Fruit fly (Drosophila melanogaster) whole organism, embryonic: ENCODE results near the gene p24-1.

Experiments used
- Abd-B ChIP-seq: fragments of 200-800 bp; sonication (Bioruptor generic); optimal IDR thresholded peaks from 2 replicates; lab custom pipeline; 2018; ENCODE audit warnings: missing biosample characterization, mild to moderate bottlenecking, missing genetic modification characterization, moderate library complexity
- Atf3 ChIP-seq: fragments of 200-800 bp; sonication (Bioruptor generic); optimal IDR thresholded peaks from 3 replicates; lab custom pipeline; 2016; ENCODE audit warnings: missing biosample characterization, missing genetic modification characterization
- CG13775 ChIP-seq: fragments of 200-800 bp; sonication (Bioruptor generic); optimal IDR thresholded peaks from 3 replicates; lab custom pipeline; 2017; ENCODE audit warnings: missing biosample characterization, mild to moderate bottlenecking, missing genetic modification characterization
- CG13894 ChIP-seq: fragments of 200-800 bp; sonication (Bioruptor generic); optimal IDR thresholded peaks from 3 replicates; lab custom pipeline; 2018; ENCODE audit warnings: missing biosample characterization, mild to moderate bottlenecking, missing genetic modification characterization, moderate library complexity
- CG14014 ChIP-seq: fragments of 200-800 bp; sonication (Bioruptor generic); IDR thresholded peaks from 2 replicates; pipeline ENCODE4 v1.3.6; 2022; ENCODE audit warnings: missing biosample characterization, missing genetic modification characterization
- CG14441 ChIP-seq: fragments of 200-800 bp; sonication (Bioruptor generic); IDR thresholded peaks from 2 replicates; pipeline ENCODE4 v1.3.6; 2022; ENCODE audit warnings: missing biosample characterization, missing genetic modification characterization
- CG17568 ChIP-seq: fragments of 200-800 bp; sonication (Bioruptor generic); optimal IDR thresholded peaks from 2 replicates; lab custom pipeline; 2018; ENCODE audit warnings: missing biosample characterization, mild to moderate bottlenecking, missing genetic modification characterization, moderate library complexity
- CG17912 ChIP-seq: fragments of 200-800 bp; sonication (Bioruptor generic); optimal IDR thresholded peaks from 2 replicates; lab custom pipeline; 2018; ENCODE audit warnings: missing biosample characterization, mild to moderate bottlenecking, missing genetic modification characterization
- CG1792 ChIP-seq: fragments of 200-800 bp; sonication (Bioruptor generic); optimal IDR thresholded peaks from 2 replicates; lab custom pipeline; 2016; ENCODE audit warnings: missing biosample characterization, missing genetic modification characterization
- CG18011 ChIP-seq: fragments of 200-800 bp; sonication (Bioruptor generic); optimal IDR thresholded peaks from 2 replicates; lab custom pipeline; 2017; ENCODE audit warnings: missing biosample characterization, missing genetic modification characterization, mild to moderate bottlenecking, moderate library complexity, missing genotype
- CG18262 ChIP-seq: fragments of 200-800 bp; optimal IDR thresholded peaks from 3 replicates; lab custom pipeline; 2019; ENCODE audit warnings: missing biosample characterization, mild to moderate bottlenecking, missing genetic modification characterization, moderate library complexity
- CG18599 ChIP-seq: fragments of 200-800 bp; sonication (Bioruptor generic); optimal IDR thresholded peaks from 3 replicates; lab custom pipeline; 2017; ENCODE audit warnings: missing biosample characterization, missing genetic modification characterization, mild to moderate bottlenecking, moderate library complexity, missing genetic modification reagents
- CG2889 ChIP-seq: fragments of 200-800 bp; sonication (Bioruptor generic); IDR thresholded peaks from 3 replicates; pipeline ENCODE4 v1.3.6; 2022; ENCODE audit warnings: missing biosample characterization, missing genetic modification characterization
- CG4730 ChIP-seq: fragments of 200-800 bp; sonication (Bioruptor generic); IDR thresholded peaks from 2 replicates; pipeline ENCODE4 v1.3.6; 2022; ENCODE audit warnings: missing biosample characterization, missing genetic modification characterization
- CG5180 ChIP-seq: fragments of 200-800 bp; sonication (Bioruptor generic); optimal IDR thresholded peaks from 3 replicates; lab custom pipeline; 2017; ENCODE audit warnings: missing biosample characterization, missing genetic modification characterization, mild to moderate bottlenecking, moderate library complexity, missing genetic modification reagents
- CG6854 ChIP-seq: fragments of 200-800 bp; sonication (Bioruptor generic); optimal IDR thresholded peaks from 3 replicates; lab custom pipeline; 2017; ENCODE audit warnings: missing biosample characterization, mild to moderate bottlenecking, missing genetic modification characterization
- CG7786 ChIP-seq: fragments of 200-800 bp; sonication (Bioruptor generic); optimal IDR thresholded peaks from 2 replicates; lab custom pipeline; 2016; ENCODE audit warnings: missing biosample characterization, missing genetic modification characterization
- CG7839 ChIP-seq: fragments of 200-800 bp; sonication (Bioruptor generic); optimal IDR thresholded peaks from 3 replicates; lab custom pipeline; 2018; ENCODE audit warnings: missing biosample characterization, mild to moderate bottlenecking, missing genetic modification characterization, moderate library complexity
- CG7928 ChIP-seq: fragments of 200-800 bp; sonication (Bioruptor generic); optimal IDR thresholded peaks from 2 replicates; lab custom pipeline; 2017; ENCODE audit warnings: missing biosample characterization, mild to moderate bottlenecking, missing genetic modification characterization
- CrebB ChIP-seq: fragments of 200-800 bp; sonication (Bioruptor generic); optimal IDR thresholded peaks from 3 replicates; lab custom pipeline; 2018; ENCODE audit warnings: missing biosample characterization, mild to moderate bottlenecking, missing genetic modification characterization
- Dfd ChIP-seq, 2 experiments: fragments of >200 bp; optimal IDR thresholded peaks; 2 replicates each; lab custom pipeline; 2017; ENCODE audit warnings: missing biosample characterization in 2 of 2, missing genetic modification characterization in 2 of 2
- Doc2 ChIP-seq: fragments of 200-800 bp; sonication (Bioruptor generic); IDR thresholded peaks from 2 replicates; pipeline ENCODE4 v1.3.6; 2022; ENCODE audit warnings: missing biosample characterization, missing genetic modification characterization
- Dref ChIP-seq: fragments of 200-800 bp; sonication (Bioruptor generic); IDR thresholded peaks from 2 replicates; pipeline ENCODE4 v1.3.6; 2022; ENCODE audit warnings: missing biosample characterization, missing genetic modification characterization
- ERR ChIP-seq: fragments of 200-800 bp; sonication (Bioruptor generic); optimal IDR thresholded peaks from 2 replicates; lab custom pipeline; 2016; ENCODE audit warnings: missing biosample characterization, missing genetic modification characterization
- Elba2 ChIP-seq: fragments of 200-800 bp; sonication (Bioruptor generic); optimal IDR thresholded peaks from 3 replicates; lab custom pipeline; 2016; ENCODE audit warnings: missing biosample characterization, missing genetic modification characterization
- HLH54F ChIP-seq: fragments of 200-800 bp; sonication (Bioruptor generic); optimal IDR thresholded peaks from 3 replicates; lab custom pipeline; 2016; ENCODE audit warnings: missing biosample characterization, missing genetic modification characterization
- HmgZ ChIP-seq: fragments of 200-800 bp; sonication (Bioruptor generic); optimal IDR thresholded peaks from 2 replicates; lab custom pipeline; 2018; ENCODE audit warnings: missing biosample characterization, mild to moderate bottlenecking, missing genetic modification characterization
- Kr ChIP-seq: fragments of 200-800 bp; sonication (Bioruptor generic); optimal IDR thresholded peaks from 2 replicates; lab custom pipeline; 2017; ENCODE audit warnings: missing biosample characterization, mild to moderate bottlenecking, missing genetic modification characterization
- Lpt ChIP-seq: fragments of >200 bp; optimal IDR thresholded peaks from 2 replicates; lab custom pipeline; 2018; ENCODE audit warnings: missing biosample characterization, missing genetic modification characterization
- MESR4 ChIP-seq: fragments of 200-800 bp; sonication (Bioruptor generic); optimal IDR thresholded peaks from 2 replicates; lab custom pipeline; 2018; ENCODE audit warnings: missing biosample characterization, mild to moderate bottlenecking, missing genetic modification characterization, moderate library complexity
- caup ChIP-seq: fragments of 200-800 bp; sonication (Bioruptor generic); optimal IDR thresholded peaks from 3 replicates; lab custom pipeline; 2017; ENCODE audit warnings: missing biosample characterization, mild to moderate bottlenecking, missing genetic modification characterization, moderate library complexity; ENCODE audit not compliant: severe bottlenecking
- crol ChIP-seq: fragments of 200-800 bp; sonication (Bioruptor generic); IDR thresholded peaks from 2 replicates; pipeline ENCODE4 v1.3.6; 2022; ENCODE audit warnings: missing biosample characterization, missing genetic modification characterization
- cwo ChIP-seq: fragments of 200-800 bp; sonication (Bioruptor generic); optimal IDR thresholded peaks from 3 replicates; lab custom pipeline; 2017; ENCODE audit warnings: missing biosample characterization, missing genetic modification characterization, mild to moderate bottlenecking, moderate library complexity, missing genetic modification reagents
- dm ChIP-seq: fragments of 200-800 bp; sonication (Bioruptor generic); optimal IDR thresholded peaks from 3 replicates; lab custom pipeline; 2016; ENCODE audit warnings: missing biosample characterization, missing genetic modification characterization
- ems ChIP-seq: fragments of 200-800 bp; sonication (Bioruptor generic); optimal IDR thresholded peaks from 3 replicates; lab custom pipeline; 2016; ENCODE audit warnings: missing biosample characterization, missing genetic modification characterization
- ewg ChIP-seq: fragments of 200-800 bp; sonication (Bioruptor generic); optimal IDR thresholded peaks from 3 replicates; lab custom pipeline; 2017; ENCODE audit warnings: mild to moderate bottlenecking, missing biosample characterization, missing genetic modification reagents, missing genetic modification characterization
- gcm2 ChIP-seq: fragments of 200-800 bp; sonication (Bioruptor generic); optimal IDR thresholded peaks from 2 replicates; lab custom pipeline; 2016; ENCODE audit warnings: missing biosample characterization, missing genetic modification characterization
- grau ChIP-seq: fragments of 200-800 bp; optimal IDR thresholded peaks from 3 replicates; lab custom pipeline; 2019; ENCODE audit warnings: missing biosample characterization, mild to moderate bottlenecking, missing genetic modification characterization, moderate library complexity
- hkb ChIP-seq, 2 experiments: fragments of 200-800 bp in 1 of 2; fragments of >200 bp in 1 of 2; sonication (Bioruptor generic) in 1 of 2; IDR thresholded peaks in 1 of 2; optimal IDR thresholded peaks in 1 of 2; 2 replicates each; pipeline versions ENCODE4 v1.3.6 to Lab custom; 2017 to 2022; ENCODE audit warnings: missing biosample characterization in 1 of 2, missing genetic modification characterization in 1 of 2
- jing ChIP-seq: fragments of 200-800 bp; sonication (Bioruptor generic); optimal IDR thresholded peaks from 2 replicates; lab custom pipeline; 2018; ENCODE audit warnings: missing biosample characterization, mild to moderate bottlenecking, missing genetic modification characterization
- nau ChIP-seq: fragments of 200-800 bp; sonication (Bioruptor generic); optimal IDR thresholded peaks from 3 replicates; lab custom pipeline; 2017; ENCODE audit warnings: missing biosample characterization, mild to moderate bottlenecking, missing genetic modification characterization, missing genetic modification reagents
- pan ChIP-seq, 4 experiments: fragments of >200 bp in 3 of 4; fragments of 200-800 bp in 1 of 4; sonication (Bioruptor generic) in 1 of 4; optimal IDR thresholded peaks in 3 of 4; IDR thresholded peaks in 1 of 4; 2 replicates each; pipeline versions ENCODE4 v1.3.6 to Lab custom; 2017 to 2022; ENCODE audit warnings: missing biosample characterization in 2 of 4, missing genetic modification characterization in 2 of 4, mixed read lengths in 1 of 4
- pfk ChIP-seq: fragments of 200-800 bp; sonication (Bioruptor generic); optimal IDR thresholded peaks from 2 replicates; lab custom pipeline; 2018; ENCODE audit warnings: missing biosample characterization, mild to moderate bottlenecking, missing genetic modification characterization, moderate library complexity
- prd ChIP-seq, 3 experiments: fragments of >200 bp in 2 of 3; fragments of 200-800 bp in 1 of 3; sonication (Bioruptor generic) in 1 of 3; optimal IDR thresholded peaks in 2 of 3; IDR thresholded peaks in 1 of 3; 2 replicates in 2 of 3; 3 replicates in 1 of 3; pipeline versions ENCODE4 v1.3.6 to Lab custom; 2017 to 2022; ENCODE audit warnings: missing biosample characterization in 1 of 3, missing genetic modification characterization in 1 of 3
- pzg ChIP-seq: fragments of 200-800 bp; sonication (Bioruptor generic); optimal IDR thresholded peaks from 3 replicates; lab custom pipeline; 2018; ENCODE audit warnings: missing biosample characterization, mild to moderate bottlenecking, missing genetic modification characterization, moderate library complexity
- sr ChIP-seq: fragments of 200-800 bp; sonication (Bioruptor generic); IDR thresholded peaks from 3 replicates; pipeline ENCODE4 v1.3.6; 2022; ENCODE audit warnings: missing biosample characterization, missing genetic modification characterization
- tna ChIP-seq: fragments of 200-800 bp; sonication (Bioruptor generic); IDR thresholded peaks from 2 replicates; pipeline ENCODE4 v1.3.6; 2022; ENCODE audit warnings: missing biosample characterization, missing genetic modification characterization; ENCODE audit not compliant: partially characterized antibody

Gene p24-1

DNA sequence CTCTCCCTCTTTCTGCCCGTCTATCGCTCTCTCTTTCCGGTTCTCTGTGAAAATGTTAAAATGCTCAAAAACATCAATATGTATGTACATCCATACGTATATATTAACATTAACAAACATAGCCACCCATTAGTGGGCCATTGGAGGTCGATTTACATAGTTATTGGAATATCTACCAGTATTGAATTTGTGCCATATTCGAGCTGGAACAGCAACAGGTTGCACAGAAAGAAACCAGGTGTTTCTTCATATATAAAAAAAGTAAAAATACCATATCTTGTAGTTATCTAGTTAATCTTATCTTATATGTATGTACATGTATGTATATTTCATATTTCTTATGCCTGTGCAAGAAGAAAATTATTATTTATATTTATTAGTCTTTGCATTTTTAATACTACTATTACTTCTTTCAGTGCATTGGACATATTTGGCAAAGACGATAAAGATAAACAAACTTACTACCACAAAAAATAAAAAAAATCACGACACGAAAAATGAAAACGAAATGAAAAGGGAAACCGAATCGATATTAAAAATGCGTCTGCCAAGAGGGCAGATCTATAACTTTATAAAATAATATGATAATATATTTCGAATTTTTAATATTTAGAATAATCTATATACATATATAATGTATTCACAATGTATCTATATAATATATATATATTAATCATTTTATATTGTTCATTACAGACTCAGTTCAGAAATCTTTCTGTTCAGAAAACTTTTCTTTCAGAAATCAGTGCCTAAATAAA, 3.6 kb downstream of the p24-1 start (continued):
- TF ChIP-seq CG18262: peak; percentile 57
- peak; percentile 55 for TF ChIP-seq CG7839 (tag; lab: Kevin White, UChicago)
- no peak for TF ChIP-seq CG13894
- TF ChIP-seq CG14441 (GFP tag; lab: Robert Waterston, UW): peak; percentile 16; the same call in 1 of the 2 replicates
- no peak for TF ChIP-seq HLH54F (GFP tag; lab: Kevin White, UChicago)
- TF ChIP-seq hkb (optimal IDR thresholded peaks at IDR 0.05; lab: Kevin White, UChicago): no peak
- peak; percentile 70 for TF ChIP-seq hkb (GFP tag; IDR thresholded peaks at IDR 0.05; lab: Robert Waterston, UW)
- no peak for TF ChIP-seq Atf3 (GFP tag; lab: Kevin White, UChicago)
- TF ChIP-seq nau (GFP tag; lab: Kevin White, UChicago): no peak
- TF ChIP-seq CG5180 (GFP tag; lab: Kevin White, UChicago): peak; percentile 2
- TF ChIP-seq CG18011 (GFP tag; lab: Kevin White, UChicago): no peak
- no peak for TF ChIP-seq CG17912 (GFP tag; lab: Kevin White, UChicago)
- no peak for TF ChIP-seq CrebB (tag; lab: Kevin White, UChicago)
- no peak for TF ChIP-seq CG6854 (GFP tag; lab: Kevin White, UChicago)
- peak; percentile 60 for TF ChIP-seq grau (tag; lab: Kevin White, UChicago)
- TF ChIP-seq dm (GFP tag; lab: Kevin White, UChicago): no peak
- TF ChIP-seq Dref: no peak
- no peak for TF ChIP-seq crol (GFP tag; lab: Robert Waterston, UW)
- TF ChIP-seq sr (GFP tag; lab: Robert Waterston, UW): no peak
- no peak for TF ChIP-seq Doc2
- no peak for TF ChIP-seq CG14014 (GFP tag; lab: Robert Waterston, UW)
- no peak for TF ChIP-seq HmgZ (tag; lab: Kevin White, UChicago)
- no peak for TF ChIP-seq gcm2
- no peak for TF ChIP-seq pan (optimal IDR thresholded peaks at IDR 0.05; lab: Kevin White, UChicago)
- peak in 1 of 2 experiments; percentile 52 for TF ChIP-seq pan (GFP tag; optimal IDR thresholded peaks at IDR 0.05 in 1 of 2, IDR thresholded peaks at IDR 0.05 in 1 of 2)
- TF ChIP-seq CG2889: no peak
- TF ChIP-seq MESR4 (GFP tag; lab: Kevin White, UChicago): no peak
- peak; percentile 43 for TF ChIP-seq cwo
- TF ChIP-seq prd (optimal IDR thresholded peaks at IDR 0.05; lab: Kevin White, UChicago): no peak
- peak; percentile 38; the same call in 2 of the 3 replicates for TF ChIP-seq prd (GFP tag; IDR thresholded peaks at IDR 0.05; lab: Robert Waterston, UW)
- peak; percentile 14 for TF ChIP-seq ewg
- no peak for TF ChIP-seq Lpt (GFP tag; lab: Kevin White, UChicago)
- peak; percentile 34 for TF ChIP-seq caup (GFP tag; lab: Kevin White, UChicago)
- no peak for TF ChIP-seq tna
- TF ChIP-seq Kr (GFP tag; lab: Kevin White, UChicago): no peak
- TF ChIP-seq CG18599 (GFP tag; lab: Kevin White, UChicago): no peak
- TF ChIP-seq Abd-B (GFP tag; lab: Kevin White, UChicago): no peak
- TF ChIP-seq CG7786 (GFP tag; lab: Kevin White, UChicago): no peak
- no peak for TF ChIP-seq ems (GFP tag; lab: Kevin White, UChicago)
- no peak for TF ChIP-seq CG13775 (GFP tag; lab: Kevin White, UChicago)
- no peak for TF ChIP-seq CG4730 (GFP tag; lab: Robert Waterston, UW)
- TF ChIP-seq pfk (GFP tag; lab: Kevin White, UChicago): no peak
- no peak for TF ChIP-seq CG7928
- peak; percentile 0 for TF ChIP-seq CG17568 (GFP tag; lab: Kevin White, UChicago)
- TF ChIP-seq Elba2 (GFP tag; lab: Kevin White, UChicago): no peak
- no peak for TF ChIP-seq Dfd (GFP tag; optimal IDR thresholded peaks at IDR 0.05; lab: Kevin White, UChicago)
- no peak for TF ChIP-seq CG1792 (GFP tag; lab: Kevin White, UChicago)
- TF ChIP-seq pzg (GFP tag; lab: Kevin White, UChicago): no peak
- no peak for TF ChIP-seq ERR (GFP tag; lab: Kevin White, UChicago)
- TF ChIP-seq jing (GFP tag; lab: Kevin White, UChicago): no peak
